Worm (Caenorhabditis elegans) whole organism, young adult: ENCODE results near the gene sut-1.
A peak's percentile ranks its signal among the peaks of the same experiment; 100 is the strongest.

Experiments
- B0261.1 ChIP-seq: sonication (generic microtip); optimal IDR thresholded peaks from 2 replicates; lab custom pipeline; 2016; ENCODE audit warnings: mild to moderate bottlenecking, missing genetic modification characterization, moderate library complexity, missing compliant biosample characterization
- C06A6.2 ChIP-seq: fragments of 200-800 bp; sonication (Bioruptor generic); conservative IDR thresholded peaks from 2 replicates; pipeline ENCODE4 v1.3.6; 2022; ENCODE audit warnings: missing genetic modification characterization, missing compliant biosample characterization
- F55B11.4 ChIP-seq: sonication (generic microtip); optimal IDR thresholded peaks from 2 replicates; lab custom pipeline; 2016; ENCODE audit warnings: missing compliant biosample characterization, missing genetic modification characterization, borderline replicate concordance; ENCODE audit not compliant: insufficient read depth
- F57C9.4 ChIP-seq: sonication (generic microtip); optimal IDR thresholded peaks from 2 replicates; lab custom pipeline; 2017; ENCODE audit warnings: mild to moderate bottlenecking, missing genetic modification characterization, missing compliant biosample characterization
- K12H6.12 ChIP-seq: fragments of 200-800 bp; sonication (Bioruptor generic); optimal IDR thresholded peaks from 2 replicates; lab custom pipeline; 2018; ENCODE audit warnings: mild to moderate bottlenecking, missing genetic modification characterization, missing compliant biosample characterization
- T07F8.4 ChIP-seq: sonication (generic microtip); optimal IDR thresholded peaks from 2 replicates; lab custom pipeline; 2016; ENCODE audit warnings: mild to moderate bottlenecking, missing genetic modification characterization, moderate library complexity, missing compliant biosample characterization
- attf-5 ChIP-seq: fragments of 200-800 bp; sonication (Bioruptor generic); optimal IDR thresholded peaks from 2 replicates; lab custom pipeline; 2018; ENCODE audit warnings: mild to moderate bottlenecking, missing genetic modification characterization, missing compliant biosample characterization
- ccch-3 ChIP-seq: fragments of 200-800 bp; sonication (Bioruptor generic); optimal IDR thresholded peaks from 2 replicates; lab custom pipeline; 2018; ENCODE audit warnings: mild to moderate bottlenecking, missing genetic modification characterization, missing compliant biosample characterization
- cebp-1 ChIP-seq, 2 experiments: fragments of 200-800 bp in 1 of 2; sonication (Bioruptor generic) in 1 of 2; sonication (generic microtip) in 1 of 2; IDR thresholded peaks in 1 of 2; optimal IDR thresholded peaks in 1 of 2; 2 replicates each; pipeline versions ENCODE4 v1.3.6 to Lab custom; 2017 to 2022; ENCODE audit warnings: missing compliant biosample characterization in 2 of 2, missing genetic modification characterization in 2 of 2, mild to moderate bottlenecking in 1 of 2, missing genetic modification reagents in 1 of 2, moderate library complexity in 1 of 2
- ceh-27 ChIP-seq: fragments of 200-800 bp; sonication (Bioruptor generic); optimal IDR thresholded peaks from 2 replicates; lab custom pipeline; 2018; ENCODE audit warnings: mild to moderate bottlenecking, missing genetic modification characterization, moderate library complexity, missing compliant biosample characterization
- ceh-40 ChIP-seq: fragments of 200-800 bp; sonication (Bioruptor generic); IDR thresholded peaks from 2 replicates; pipeline ENCODE4 v1.3.6; 2022; ENCODE audit warnings: missing genetic modification characterization, missing compliant biosample characterization
- dox-1 ChIP-seq: fragments of 200-800 bp; sonication (Bioruptor generic); IDR thresholded peaks from 2 replicates; pipeline ENCODE4 v1.3.6; 2022; ENCODE audit warnings: missing genetic modification reagents, missing genetic modification characterization, missing compliant biosample characterization
- dpl-1 ChIP-seq: fragments of 150-350 bp; optimal IDR thresholded peaks from 2 replicates; lab custom pipeline; 2014; ENCODE audit warnings: missing biosample characterization, missing genetic modification reagents, missing genetic modification characterization
- efl-1 ChIP-seq: fragments of 150-350 bp; optimal IDR thresholded peaks from 2 replicates; lab custom pipeline; 2014; ENCODE audit warnings: missing biosample characterization, missing genetic modification reagents, missing genetic modification characterization
- egl-18 ChIP-seq: fragments of 200-800 bp; sonication (Bioruptor generic); IDR thresholded peaks from 2 replicates; pipeline ENCODE4 v1.3.6; 2022; ENCODE audit warnings: missing genetic modification reagents, missing genetic modification characterization, missing compliant biosample characterization
- egl-44 ChIP-seq: fragments of 200-800 bp; sonication (Bioruptor generic); IDR thresholded peaks from 2 replicates; pipeline ENCODE4 v1.3.6; 2022; ENCODE audit warnings: missing genetic modification reagents, missing genetic modification characterization, missing compliant biosample characterization
- fkh-3 ChIP-seq: sonication (generic microtip); optimal IDR thresholded peaks from 2 replicates; lab custom pipeline; 2016; ENCODE audit warnings: mild to moderate bottlenecking, missing genetic modification characterization, missing compliant biosample characterization
- hlh-12 ChIP-seq: sonication (generic microtip); optimal IDR thresholded peaks from 2 replicates; lab custom pipeline; 2016; ENCODE audit warnings: missing genetic modification characterization, missing compliant biosample characterization
- hmg-20 ChIP-seq: fragments of 200-800 bp; sonication (Bioruptor generic); IDR thresholded peaks from 2 replicates; pipeline ENCODE4 v1.3.6; 2022; ENCODE audit warnings: missing genetic modification reagents, missing genetic modification characterization, missing compliant biosample characterization
- hsf-1 ChIP-seq: fragments of 200-800 bp; sonication (Bioruptor generic); IDR thresholded peaks from 2 replicates; pipeline ENCODE4 v1.3.6; 2022; ENCODE audit warnings: missing genetic modification reagents, missing genetic modification characterization, missing compliant biosample characterization
- let-607 ChIP-seq, 2 experiments: fragments of 200-800 bp in 1 of 2; sonication (Bioruptor generic) in 1 of 2; sonication (generic microtip) in 1 of 2; optimal IDR thresholded peaks; 2 replicates each; lab custom pipeline; 2016 to 2018; ENCODE audit warnings: mild to moderate bottlenecking in 2 of 2, missing compliant biosample characterization in 2 of 2, missing genetic modification characterization in 2 of 2, moderate library complexity in 2 of 2, missing genotype in 1 of 2
- lin-26 ChIP-seq: fragments of 200-800 bp; sonication (Bioruptor generic); IDR thresholded peaks from 2 replicates; pipeline ENCODE4 v1.3.6; 2022; ENCODE audit warnings: missing genetic modification reagents, missing genetic modification characterization, missing compliant biosample characterization
- lin-54 ChIP-seq: fragments of 200-800 bp; sonication (Bioruptor generic); optimal IDR thresholded peaks from 2 replicates; lab custom pipeline; 2018; ENCODE audit warnings: mild to moderate bottlenecking, missing genetic modification characterization, missing compliant biosample characterization
- lsl-1 ChIP-seq: fragments of 200-800 bp; sonication (Bioruptor generic); optimal IDR thresholded peaks from 2 replicates; lab custom pipeline; 2018; ENCODE audit warnings: mild to moderate bottlenecking, missing genetic modification characterization, moderate library complexity, missing compliant biosample characterization
- lsy-27 ChIP-seq: sonication (generic microtip); optimal IDR thresholded peaks from 2 replicates; lab custom pipeline; 2017; ENCODE audit warnings: missing genetic modification characterization, mild to moderate bottlenecking, missing compliant biosample characterization, antibody characterized with exemption, missing genotype, borderline replicate concordance; ENCODE audit not compliant: insufficient read depth
- madf-3 ChIP-seq: fragments of 200-800 bp; sonication (Bioruptor generic); IDR thresholded peaks from 2 replicates; pipeline ENCODE4 v1.3.6; 2022; ENCODE audit warnings: missing genetic modification reagents, missing genetic modification characterization, missing compliant biosample characterization
- madf-6 ChIP-seq: fragments of 200-800 bp; sonication (Bioruptor generic); IDR thresholded peaks from 2 replicates; pipeline ENCODE4 v1.3.6; 2022; ENCODE audit warnings: missing genetic modification reagents, missing genetic modification characterization, missing compliant biosample characterization
- madf-8 ChIP-seq: fragments of 200-800 bp; sonication (Bioruptor generic); conservative IDR thresholded peaks from 2 replicates; pipeline ENCODE4 v1.3.6; 2022; ENCODE audit warnings: missing genetic modification reagents, missing genetic modification characterization, missing compliant biosample characterization
- mcd-1 ChIP-seq: fragments of 200-800 bp; sonication (Bioruptor generic); IDR thresholded peaks from 2 replicates; pipeline ENCODE4 v1.3.6; 2022; ENCODE audit warnings: missing genetic modification reagents, missing genetic modification characterization, missing compliant biosample characterization
- mel-28 ChIP-seq: sonication (generic microtip); optimal IDR thresholded peaks from 2 replicates; lab custom pipeline; 2016; ENCODE audit warnings: borderline replicate concordance, mild to moderate bottlenecking, missing genetic modification characterization, missing compliant biosample characterization
- mes-4 ChIP-seq: sonication (generic microtip); optimal IDR thresholded peaks from 2 replicates; lab custom pipeline; 2016; ENCODE audit warnings: missing genotype, missing genetic modification characterization, missing compliant biosample characterization
- mxl-1 ChIP-seq: sonication (generic microtip); optimal IDR thresholded peaks from 2 replicates; lab custom pipeline; 2016; ENCODE audit warnings: missing genetic modification characterization, missing compliant biosample characterization
- nfya-2 ChIP-seq: fragments of 200-800 bp; sonication (Bioruptor generic); IDR thresholded peaks from 2 replicates; pipeline ENCODE4 v1.3.6; 2022; ENCODE audit warnings: missing genetic modification reagents, missing genetic modification characterization, missing compliant biosample characterization
- nfyb-1 ChIP-seq: fragments of 200-800 bp; sonication (Bioruptor generic); IDR thresholded peaks from 2 replicates; pipeline ENCODE4 v1.3.6; 2022; ENCODE audit warnings: missing genetic modification reagents, missing genetic modification characterization, missing compliant biosample characterization
- nhr-120 ChIP-seq: fragments of 200-800 bp; sonication (Bioruptor generic); IDR thresholded peaks from 2 replicates; pipeline ENCODE4 v1.3.6; 2022; ENCODE audit warnings: missing genetic modification characterization, missing compliant biosample characterization
- nhr-80 ChIP-seq: sonication (generic microtip); optimal IDR thresholded peaks from 2 replicates; lab custom pipeline; 2016; ENCODE audit warnings: missing genetic modification characterization, missing compliant biosample characterization
- pbrm-1 ChIP-seq: fragments of 200-800 bp; sonication (Bioruptor generic); IDR thresholded peaks from 2 replicates; pipeline ENCODE4 v1.3.6; 2022; ENCODE audit warnings: missing genetic modification reagents, missing genetic modification characterization, missing compliant biosample characterization
- pha-4 ChIP-seq: fragments of 150-350 bp; sonication (generic microtip); optimal IDR thresholded peaks from 2 replicates; lab custom pipeline; 2014; ENCODE audit warnings: missing biosample characterization, missing genetic modification reagents, missing genetic modification characterization
- rcor-1 ChIP-seq: fragments of 200-800 bp; sonication (Bioruptor generic); IDR thresholded peaks from 2 replicates; pipeline ENCODE4 v1.3.6; 2022; ENCODE audit warnings: missing genetic modification reagents, missing genetic modification characterization, missing compliant biosample characterization
- snpc-3.4 ChIP-seq: sonication (generic microtip); optimal IDR thresholded peaks from 2 replicates; lab custom pipeline; 2017; ENCODE audit warnings: missing genetic modification characterization, mild to moderate bottlenecking, missing compliant biosample characterization, antibody characterized with exemption, moderate library complexity, missing genotype, missing genetic modification reagents
- tbp1 ChIP-seq: fragments of 200-800 bp; sonication (Bioruptor generic); optimal IDR thresholded peaks from 2 replicates; lab custom pipeline; 2018; ENCODE audit warnings: mild to moderate bottlenecking, missing genetic modification characterization, missing compliant biosample characterization
- tbx-9 ChIP-seq: sonication (generic microtip); optimal IDR thresholded peaks from 2 replicates; lab custom pipeline; 2016; ENCODE audit warnings: borderline replicate concordance, missing genetic modification characterization, inconsistent platforms, missing compliant biosample characterization
- tlf-1 ChIP-seq: fragments of 200-800 bp; sonication (Bioruptor generic); optimal IDR thresholded peaks from 2 replicates; lab custom pipeline; 2018; ENCODE audit warnings: mild to moderate bottlenecking, missing genetic modification characterization, missing compliant biosample characterization
- xnd-1 ChIP-seq: sonication (generic microtip); optimal IDR thresholded peaks from 2 replicates; lab custom pipeline; 2016; ENCODE audit warnings: missing genotype, missing genetic modification reagents, missing genetic modification characterization, missing compliant biosample characterization
- ztf-22 ChIP-seq: fragments of 200-800 bp; sonication (Bioruptor generic); optimal IDR thresholded peaks from 2 replicates; lab custom pipeline; 2018; ENCODE audit warnings: mild to moderate bottlenecking, missing genetic modification characterization, moderate library complexity, missing compliant biosample characterization
- ztf-26 ChIP-seq: sonication (generic microtip); optimal IDR thresholded peaks from 2 replicates; lab custom pipeline; 2017; ENCODE audit warnings: missing genetic modification characterization, missing compliant biosample characterization
- ztf-3 ChIP-seq: fragments of 200-800 bp; sonication (Bioruptor generic); optimal IDR thresholded peaks from 2 replicates; lab custom pipeline; 2018; ENCODE audit warnings: mild to moderate bottlenecking, missing genetic modification characterization, missing compliant biosample characterization

sut-1 gene

ce11 chrII:1157135-1157534, 34.1 kb upstream of the sut-1 start:
- no peak for TF ChIP-seq K12H6.12 (tag; lab: Kevin White, UChicago)
- no peak for TF ChIP-seq T07F8.4 (tag; lab: Kevin White, UChicago)
- TF ChIP-seq hsf-1 (GFP tag; lab: Robert Waterston, UW): no peak
- no peak for TF ChIP-seq rcor-1 (GFP tag; lab: Robert Waterston, UW)
- no peak for TF ChIP-seq cebp-1 (GFP tag; IDR thresholded peaks at IDR 0.05; lab: Robert Waterston, UW)
- peak; percentile 76 for TF ChIP-seq cebp-1 (tag; optimal IDR thresholded peaks at IDR 0.05; lab: Kevin White, UChicago)
- no peak for TF ChIP-seq hmg-20 (GFP tag; lab: Robert Waterston, UW)
- no peak for TF ChIP-seq egl-44 (GFP tag; lab: Robert Waterston, UW)

ce11 chrII:1153299-1153698, 30.2 kb upstream of the sut-1 start:
- TF ChIP-seq nhr-120 (GFP tag; lab: Robert Waterston, UW) (no peak), attf-5 (no peak), C06A6.2 (no peak), F55B11.4 (tag; lab: Kevin White, UChicago) (no peak), egl-18 (GFP tag; lab: Robert Waterston, UW) (no peak), lsl-1 (GFP tag; lab: Kevin White, UChicago) (peak; percentile 44), hlh-12 (tag; lab: Kevin White, UChicago) (no peak), ztf-26 (no peak), ceh-40 (GFP tag; lab: Robert Waterston, UW) (no peak), mel-28 (tag; lab: Kevin White, UChicago) (no peak), lin-26 (no peak), pha-4 (tag; lab: Kevin White, UChicago) (no peak), dox-1 (peak; percentile 41; the same call in 1 of the 2 replicates), B0261.1 (tag; lab: Kevin White, UChicago) (no peak), ztf-3 (GFP tag; lab: Kevin White, UChicago) (no peak), fkh-3 (tag; lab: Kevin White, UChicago) (no peak), madf-3 (0 out of 2 replicates have a peak, but pooled peaks have one; percentile 49), nfya-2 (GFP tag; lab: Robert Waterston, UW) (no peak), T07F8.4 (tag; lab: Kevin White, UChicago) (no peak), ccch-3 (GFP tag; lab: Kevin White, UChicago) (no peak), ztf-22 (no peak), lsy-27 (no peak), xnd-1 (tag; lab: Kevin White, UChicago) (peak; percentile 71), mes-4 (no peak), nhr-80 (tag; lab: Kevin White, UChicago) (no peak), nfyb-1 (GFP tag; lab: Robert Waterston, UW) (no peak), egl-44 (GFP tag; lab: Robert Waterston, UW) (no peak), madf-6 (GFP tag; lab: Robert Waterston, UW) (peak; percentile 96), rcor-1 (GFP tag; lab: Robert Waterston, UW) (no peak), tlf-1 (GFP tag; lab: Kevin White, UChicago) (no peak), mxl-1 (no peak), tbp1 (GFP tag; lab: Kevin White, UChicago) (no peak), pbrm-1 (GFP tag; lab: Robert Waterston, UW) (no peak), dpl-1 (GFP tag; lab: Kevin White, UChicago) (no peak), snpc-3.4 (no peak), F57C9.4 (tag; lab: Kevin White, UChicago) (no peak), lin-54 (GFP tag; lab: Kevin White, UChicago) (no peak), tbx-9 (no peak), madf-8 (GFP tag; lab: Robert Waterston, UW) (peak; percentile 89), efl-1 (GFP tag; lab: Kevin White, UChicago) (peak; percentile 23), mcd-1 (GFP tag; lab: Robert Waterston, UW) (peak; percentile 41), ceh-27 (no peak), let-607 (tag; optimal IDR thresholded peaks at IDR 0.05; lab: Kevin White, UChicago) (no peak)
